Worm (Caenorhabditis elegans) whole organism, mixed stage, embryonic: ENCODE data around the gene srx-73.

ENCODE experiments used
- M03D4.4 ChIP-seq: sonication (generic microtip); optimal IDR thresholded peaks from 2 replicates; lab custom pipeline; 2017; ENCODE audit warnings: mild to moderate bottlenecking, missing genetic modification characterization, missing compliant biosample characterization
- bed-3 ChIP-seq: fragments of 200-800 bp; sonication (Bioruptor generic); optimal IDR thresholded peaks from 3 replicates; lab custom pipeline; 2018; ENCODE audit warnings: mild to moderate bottlenecking, missing genetic modification characterization, moderate library complexity, missing compliant biosample characterization
- blmp-1 ChIP-seq: fragments of 150-350 bp; optimal IDR thresholded peaks from 2 replicates; lab custom pipeline; 2014; ENCODE audit warnings: missing biosample characterization, missing genetic modification characterization
- ceh-39 ChIP-seq: fragments of 150-350 bp; optimal IDR thresholded peaks from 2 replicates; lab custom pipeline; 2014; ENCODE audit warnings: missing biosample characterization, missing genetic modification characterization
- ceh-43 ChIP-seq: fragments of 200-800 bp; sonication (Bioruptor generic); optimal IDR thresholded peaks from 2 replicates; lab custom pipeline; 2018; ENCODE audit warnings: mild to moderate bottlenecking, missing genetic modification characterization, moderate library complexity, missing compliant biosample characterization
- ceh-83 ChIP-seq: fragments of 200-800 bp; sonication (Bioruptor generic); optimal IDR thresholded peaks from 2 replicates; lab custom pipeline; 2018; ENCODE audit warnings: mild to moderate bottlenecking, missing genetic modification characterization, missing compliant biosample characterization
- ces-1 ChIP-seq: fragments of 150-350 bp; optimal IDR thresholded peaks from 2 replicates; lab custom pipeline; 2014; ENCODE audit warnings: missing biosample characterization, missing genetic modification reagents, missing genetic modification characterization
- cnd-1 ChIP-seq: fragments of 200-800 bp; sonication (Bioruptor generic); optimal IDR thresholded peaks from 2 replicates; lab custom pipeline; 2018; ENCODE audit warnings: mild to moderate bottlenecking, missing genetic modification characterization, missing compliant biosample characterization
- drap-1 ChIP-seq: fragments of 200-800 bp; sonication (Bioruptor generic); optimal IDR thresholded peaks from 3 replicates; lab custom pipeline; 2018; ENCODE audit warnings: mild to moderate bottlenecking, missing genetic modification characterization, missing compliant biosample characterization
- elt-1 ChIP-seq: sonication (generic microtip); optimal IDR thresholded peaks from 2 replicates; lab custom pipeline; 2017; ENCODE audit warnings: missing genetic modification characterization, mild to moderate bottlenecking, missing compliant biosample characterization, antibody characterized with exemption, moderate library complexity, borderline replicate concordance; ENCODE audit not compliant: insufficient read depth
- elt-3 ChIP-seq: fragments of 150-350 bp; optimal IDR thresholded peaks from 2 replicates; lab custom pipeline; 2014; ENCODE audit warnings: missing biosample characterization, missing genetic modification characterization
- flh-1 ChIP-seq: fragments of 200-800 bp; sonication (Bioruptor generic); optimal IDR thresholded peaks from 2 replicates; lab custom pipeline; 2018; ENCODE audit warnings: mild to moderate bottlenecking, missing genetic modification characterization, moderate library complexity, missing compliant biosample characterization
- ham-2 ChIP-seq: fragments of 200-800 bp; sonication (Bioruptor generic); optimal IDR thresholded peaks from 2 replicates; lab custom pipeline; 2018; ENCODE audit warnings: mild to moderate bottlenecking, missing genetic modification characterization, missing compliant biosample characterization
- hlh-1 ChIP-seq: fragments of 150-350 bp; optimal IDR thresholded peaks from 2 replicates; lab custom pipeline; 2014; ENCODE audit warnings: missing biosample characterization, missing genetic modification reagents, missing genetic modification characterization
- lsy-2 ChIP-seq: fragments of 150-350 bp; optimal IDR thresholded peaks from 2 replicates; lab custom pipeline; 2014; ENCODE audit warnings: missing biosample characterization, missing genetic modification characterization
- mab-5 ChIP-seq: fragments of 150-350 bp; optimal IDR thresholded peaks from 2 replicates; lab custom pipeline; 2014; ENCODE audit warnings: missing biosample characterization, missing genetic modification characterization
- mep-1 ChIP-seq: fragments of 150-350 bp; optimal IDR thresholded peaks from 2 replicates; lab custom pipeline; 2017; ENCODE audit warnings: missing biosample characterization, missing genetic modification reagents, missing genetic modification characterization, inconsistent platforms
- mls-2 ChIP-seq: sonication (generic microtip); optimal IDR thresholded peaks from 2 replicates; lab custom pipeline; 2016; ENCODE audit warnings: mild to moderate bottlenecking, missing genetic modification characterization, moderate library complexity, missing compliant biosample characterization
- nhr-12 ChIP-seq: fragments of 150-350 bp; optimal IDR thresholded peaks from 2 replicates; lab custom pipeline; 2014; ENCODE audit warnings: missing biosample characterization, missing genetic modification characterization
- nhr-2 ChIP-seq: fragments of 150-350 bp; optimal IDR thresholded peaks from 2 replicates; lab custom pipeline; 2014; ENCODE audit warnings: missing biosample characterization, missing genetic modification characterization
- nhr-237 ChIP-seq: fragments of 150-350 bp; optimal IDR thresholded peaks from 2 replicates; lab custom pipeline; 2014; ENCODE audit warnings: missing biosample characterization, missing genetic modification characterization
- nhr-28 ChIP-seq: fragments of 150-350 bp; optimal IDR thresholded peaks from 2 replicates; lab custom pipeline; 2014; ENCODE audit warnings: missing biosample characterization, missing genetic modification characterization
- nhr-76 ChIP-seq: sonication (generic microtip); optimal IDR thresholded peaks from 2 replicates; lab custom pipeline; 2017; ENCODE audit warnings: missing biosample characterization, missing genetic modification characterization
- sem-2 ChIP-seq: fragments of 200-800 bp; sonication (Bioruptor generic); optimal IDR thresholded peaks from 2 replicates; lab custom pipeline; 2018; ENCODE audit warnings: mild to moderate bottlenecking, missing genetic modification characterization, missing compliant biosample characterization
- snpc-4 ChIP-seq: fragments of 150-350 bp; optimal IDR thresholded peaks from 2 replicates; lab custom pipeline; 2014; ENCODE audit warnings: missing biosample characterization, missing genetic modification characterization
- sptf-1 ChIP-seq: sonication (generic microtip); optimal IDR thresholded peaks from 2 replicates; lab custom pipeline; 2017; ENCODE audit warnings: mild to moderate bottlenecking, missing genetic modification characterization, moderate library complexity, missing compliant biosample characterization
- tbx-8 ChIP-seq: fragments of 200-800 bp; sonication (Bioruptor generic); optimal IDR thresholded peaks from 2 replicates; lab custom pipeline; 2018; ENCODE audit warnings: mild to moderate bottlenecking, missing genetic modification characterization, moderate library complexity, missing compliant biosample characterization
- unc-120 ChIP-seq: sonication (generic microtip); optimal IDR thresholded peaks from 2 replicates; lab custom pipeline; 2017; ENCODE audit warnings: missing genetic modification characterization, missing compliant biosample characterization; ENCODE audit not compliant: poor library complexity, severe bottlenecking
- unc-39 ChIP-seq: fragments of 150-350 bp; optimal IDR thresholded peaks from 2 replicates; lab custom pipeline; 2014; ENCODE audit warnings: missing biosample characterization, missing genetic modification characterization
- ztf-11 ChIP-seq: fragments of 150-350 bp; optimal IDR thresholded peaks from 2 replicates; lab custom pipeline; 2014; ENCODE audit warnings: missing biosample characterization, missing genetic modification characterization

srx-73 gene

ce11 chrV:4686680-4687470 lies 21.3 kb upstream of the srx-73 start, which contains the start of gene taf-10:
Gene taf-10, plus strand, starts transcription at chrV:4687103.
- TF ChIP-seq blmp-1 (no peak), nhr-237 (peak; percentile 27), lsy-2 (tag; lab: Kevin White, UChicago) (no peak), ham-2 (GFP tag; lab: Kevin White, UChicago) (no peak), mls-2 (no peak), ztf-11 (no peak), sptf-1 (peak; percentile 47), ces-1 (GFP tag; lab: Kevin White, UChicago) (peak; percentile 7), nhr-2 (peak; percentile 8), bed-3 (no peak), unc-120 (tag; lab: Kevin White, UChicago) (peak; percentile 75), mep-1 (tag; lab: Kevin White, UChicago) (peak; percentile 19), nhr-28 (tag; lab: Kevin White, UChicago) (no peak), nhr-12 (tag; lab: Kevin White, UChicago) (no peak), hlh-1 (tag; lab: Kevin White, UChicago) (peak; percentile 1)

ce11 chrV:4684137-4684536 lies 18.6 kb upstream of the srx-73 start:
- TF ChIP-seq ceh-39: no peak
- TF ChIP-seq elt-1 (tag; lab: Kevin White, UChicago): no peak
- no peak for TF ChIP-seq sem-2 (GFP tag; lab: Kevin White, UChicago)
- TF ChIP-seq tbx-8 (GFP tag; lab: Kevin White, UChicago): no peak
- TF ChIP-seq unc-39 (tag; lab: Kevin White, UChicago): no peak
- TF ChIP-seq mab-5 (tag; lab: Kevin White, UChicago): no peak
- no peak for TF ChIP-seq bed-3
- no peak for TF ChIP-seq sptf-1
- TF ChIP-seq ztf-11: no peak
- no peak for TF ChIP-seq nhr-28 (tag; lab: Kevin White, UChicago)
- no peak for TF ChIP-seq nhr-12 (tag; lab: Kevin White, UChicago)
- TF ChIP-seq mls-2: no peak
- no peak for TF ChIP-seq nhr-2
- no peak for TF ChIP-seq snpc-4
- no peak for TF ChIP-seq ceh-43 (GFP tag; lab: Kevin White, UChicago)
- TF ChIP-seq ham-2 (GFP tag; lab: Kevin White, UChicago): no peak
- TF ChIP-seq flh-1 (GFP tag; lab: Kevin White, UChicago): no peak
- no peak for TF ChIP-seq ceh-83 (GFP tag; lab: Kevin White, UChicago)

ce11 chrV:4681670-4682069 lies 16.1 kb upstream of the srx-73 start, which contains the start of gene K03B4.4:
Gene K03B4.4, plus strand, starts transcription at chrV:4681970.
- TF ChIP-seq unc-120 (tag; lab: Kevin White, UChicago) (no peak), elt-3 (tag; lab: Kevin White, UChicago) (no peak), mls-2 (no peak), sem-2 (GFP tag; lab: Kevin White, UChicago) (no peak), ztf-11 (no peak), nhr-76 (tag; lab: Kevin White, UChicago) (no peak), tbx-8 (GFP tag; lab: Kevin White, UChicago) (no peak), mab-5 (tag; lab: Kevin White, UChicago) (no peak), nhr-12 (tag; lab: Kevin White, UChicago) (no peak), nhr-2 (no peak), cnd-1 (tag; lab: Kevin White, UChicago) (no peak)
- TF ChIP-seq, all 35 proteins: peak for 0

- TF ChIP-seq nhr-12 (tag; lab: Kevin White, UChicago) (no peak), ceh-43 (GFP tag; lab: Kevin White, UChicago) (no peak), unc-39 (tag; lab: Kevin White, UChicago) (no peak), ztf-11 (no peak), nhr-76 (tag; lab: Kevin White, UChicago) (no peak), sem-2 (GFP tag; lab: Kevin White, UChicago) (no peak), elt-1 (tag; lab: Kevin White, UChicago) (no peak), sptf-1 (no peak), hlh-1 (tag; lab: Kevin White, UChicago) (no peak), blmp-1 (no peak), drap-1 (GFP tag; lab: Kevin White, UChicago) (no peak), snpc-4 (no peak), M03D4.4 (tag; lab: Kevin White, UChicago) (no peak), nhr-28 (tag; lab: Kevin White, UChicago) (no peak), nhr-2 (no peak), ceh-39 (no peak), nhr-237 (no peak), mep-1 (tag; lab: Kevin White, UChicago) (no peak), mab-5 (tag; lab: Kevin White, UChicago) (no peak), ceh-83 (GFP tag; lab: Kevin White, UChicago) (no peak)
These were observed 11.3 kb upstream of the srx-73 start for ce11 chrV:4676812-4677211.
